Fruit fly (Drosophila melanogaster): ENCODE measurements around the gene CG3868.
A peak's percentile ranks its signal among the peaks of the same experiment; 100 is the strongest.

Gene CG3868

dm6 chr3L:14402632-14403031 lies at the start of gene CG3868:
CG3868 (minus strand) TSS chr3L:14402725.
- no peak for TF ChIP-seq CG8478 (optimal IDR thresholded peaks at IDR 0.05)
- TF ChIP-seq CTCF (optimal IDR thresholded peaks at IDR 0.05), result no peak

- no peak for TF ChIP-seq CTCF (optimal IDR thresholded peaks at IDR 0.05)
- TF ChIP-seq CG8478 (optimal IDR thresholded peaks at IDR 0.05), result no peak
Measured at dm6 chr3L:14451534-14451933, 49.0 kb upstream of the CG3868 start.

dm6 chr3L:14450347-14450926 lies 47.9 kb upstream of the CG3868 start:
- TF ChIP-seq CTCF (optimal IDR thresholded peaks at IDR 0.05) (no peak), CG8478 (optimal IDR thresholded peaks at IDR 0.05) (no peak)

- no peak for TF ChIP-seq CG8478 (optimal IDR thresholded peaks at IDR 0.05)
- no peak for TF ChIP-seq CTCF (optimal IDR thresholded peaks at IDR 0.05)
Measured at dm6 chr3L:14448321-14449043, 46.0 kb upstream of the CG3868 start.

- TF ChIP-seq CG8478 (optimal IDR thresholded peaks at IDR 0.05) (no peak), CTCF (optimal IDR thresholded peaks at IDR 0.05) (no peak)
Measured at dm6 chr3L:14447374-14447773, 44.8 kb upstream of the CG3868 start.

dm6 chr3L:14446874-14447273 lies 44.3 kb upstream of the CG3868 start:
- TF ChIP-seq CTCF (optimal IDR thresholded peaks at IDR 0.05) (no peak), CG8478 (optimal IDR thresholded peaks at IDR 0.05) (no peak)

- TF ChIP-seq CG8478 (optimal IDR thresholded peaks at IDR 0.05) (no peak), CTCF (optimal IDR thresholded peaks at IDR 0.05) (no peak)
Measured at dm6 chr3L:14440592-14440991, 38.1 kb upstream of the CG3868 start.

dm6 chr3L:14432252-14432651 lies 29.7 kb upstream of the CG3868 start:
- TF ChIP-seq CG8478 (optimal IDR thresholded peaks at IDR 0.05) (no peak), CTCF (optimal IDR thresholded peaks at IDR 0.05) (no peak)

dm6 chr3L:14428958-14429357 lies 26.4 kb upstream of the CG3868 start:
- TF ChIP-seq CG8478 (optimal IDR thresholded peaks at IDR 0.05), result no peak
- no peak for TF ChIP-seq CTCF (optimal IDR thresholded peaks at IDR 0.05)

dm6 chr3L:14427292-14427729 lies 24.8 kb upstream of the CG3868 start:
- TF ChIP-seq CG8478 (optimal IDR thresholded peaks at IDR 0.05), result no peak

dm6 chr3L:14425076-14425475 lies 22.6 kb upstream of the CG3868 start:
- no peak for TF ChIP-seq CG8478 (optimal IDR thresholded peaks at IDR 0.05)
- TF ChIP-seq CTCF (optimal IDR thresholded peaks at IDR 0.05), result no peak

- TF ChIP-seq CTCF (optimal IDR thresholded peaks at IDR 0.05), result no peak
- no peak for TF ChIP-seq CG8478 (optimal IDR thresholded peaks at IDR 0.05)
Measured at dm6 chr3L:14423638-14424037, 21.1 kb upstream of the CG3868 start.

- no peak for TF ChIP-seq CG8478 (optimal IDR thresholded peaks at IDR 0.05)
- no peak for TF ChIP-seq CTCF (optimal IDR thresholded peaks at IDR 0.05)
Measured at dm6 chr3L:14422135-14422534, 19.6 kb upstream of the CG3868 start.

dm6 chr3L:14420021-14420420 lies 17.5 kb upstream of the CG3868 start:
- TF ChIP-seq CTCF (optimal IDR thresholded peaks at IDR 0.05), result peak; percentile 75 to 81
- TF ChIP-seq CG8478 (optimal IDR thresholded peaks at IDR 0.05), result no peak

dm6 chr3L:14410892-14411291 lies 8.4 kb upstream of the CG3868 start:
- TF ChIP-seq CTCF (optimal IDR thresholded peaks at IDR 0.05), result no peak
- no peak for TF ChIP-seq CG8478 (optimal IDR thresholded peaks at IDR 0.05)

- no peak for TF ChIP-seq CTCF (optimal IDR thresholded peaks at IDR 0.05)
- no peak for TF ChIP-seq CG8478 (optimal IDR thresholded peaks at IDR 0.05)
Measured at dm6 chr3L:14410146-14410676, 7.7 kb upstream of the CG3868 start, which contains the start of gene CG3919. CG3919 (plus strand) TSS chr3L:14410626.
